Worm (Caenorhabditis elegans) whole organism, L2 larva: ENCODE measurements around the gene T03G6.7.

Experiments
- F13H6.1 ChIP-seq: sonication (generic microtip); optimal IDR thresholded peaks from 2 replicates; lab custom pipeline; 2016; ENCODE audit warnings: missing genetic modification characterization, missing compliant biosample characterization
- aly-2 ChIP-seq: fragments of 150-350 bp; optimal IDR thresholded peaks from 2 replicates; lab custom pipeline; 2014; ENCODE audit warnings: missing biosample characterization, missing genetic modification characterization
- blmp-1 ChIP-seq: sonication (generic microtip); optimal IDR thresholded peaks from 2 replicates; lab custom pipeline; 2017; ENCODE audit warnings: missing genetic modification characterization, mild to moderate bottlenecking, missing compliant biosample characterization, antibody characterized with exemption, moderate library complexity; ENCODE audit not compliant: insufficient read depth
- ceh-16 ChIP-seq: fragments of 150-350 bp; optimal IDR thresholded peaks from 2 replicates; lab custom pipeline; 2014; ENCODE audit warnings: missing biosample characterization, missing genetic modification characterization
- gmeb-1 ChIP-seq: fragments of 150-350 bp; optimal IDR thresholded peaks from 2 replicates; lab custom pipeline; 2014; ENCODE audit warnings: missing biosample characterization, missing genetic modification characterization
- lin-13 ChIP-seq: fragments of 150-350 bp; optimal IDR thresholded peaks from 2 replicates; lab custom pipeline; 2014; ENCODE audit warnings: missing biosample characterization, missing genetic modification reagents, missing genetic modification characterization
- nhr-10 ChIP-seq: sonication (generic microtip); optimal IDR thresholded peaks from 2 replicates; lab custom pipeline; 2017; ENCODE audit warnings: missing biosample characterization, missing genetic modification characterization
- nhr-23 ChIP-seq: fragments of 150-350 bp; optimal IDR thresholded peaks from 2 replicates; lab custom pipeline; 2014; ENCODE audit warnings: missing biosample characterization, missing genetic modification reagents, missing genetic modification characterization
- nhr-237 ChIP-seq: fragments of 150-350 bp; optimal IDR thresholded peaks from 2 replicates; lab custom pipeline; 2014; ENCODE audit warnings: missing biosample characterization, missing genetic modification characterization
- peb-1 ChIP-seq: fragments of 150-350 bp; optimal IDR thresholded peaks from 2 replicates; lab custom pipeline; 2014; ENCODE audit warnings: missing biosample characterization, missing genetic modification characterization
- skn-1 ChIP-seq: sonication (generic microtip); optimal IDR thresholded peaks from 2 replicates; lab custom pipeline; 2017; ENCODE audit warnings: missing biosample characterization, missing genetic modification characterization
- sma-9 ChIP-seq, 2 experiments: fragments of 150-350 bp in 1 of 2; sonication (generic microtip) in 1 of 2; optimal IDR thresholded peaks; 2 replicates each; lab custom pipeline; 2014 to 2016; ENCODE audit warnings: missing genetic modification characterization in 2 of 2, mild to moderate bottlenecking in 1 of 2, missing biosample characterization in 1 of 2, missing compliant biosample characterization in 1 of 2, missing genetic modification reagents in 1 of 2, moderate library complexity in 1 of 2
- snpc-4 ChIP-seq: fragments of 150-350 bp; optimal IDR thresholded peaks from 2 replicates; lab custom pipeline; 2014; ENCODE audit warnings: missing biosample characterization, missing genetic modification characterization
- unc-55 ChIP-seq: fragments of 150-350 bp; sonication (generic microtip); optimal IDR thresholded peaks from 3 replicates; lab custom pipeline; 2014; ENCODE audit warnings: missing biosample characterization, missing genetic modification reagents, missing genetic modification characterization

The T03G6.7 gene

DNA sequence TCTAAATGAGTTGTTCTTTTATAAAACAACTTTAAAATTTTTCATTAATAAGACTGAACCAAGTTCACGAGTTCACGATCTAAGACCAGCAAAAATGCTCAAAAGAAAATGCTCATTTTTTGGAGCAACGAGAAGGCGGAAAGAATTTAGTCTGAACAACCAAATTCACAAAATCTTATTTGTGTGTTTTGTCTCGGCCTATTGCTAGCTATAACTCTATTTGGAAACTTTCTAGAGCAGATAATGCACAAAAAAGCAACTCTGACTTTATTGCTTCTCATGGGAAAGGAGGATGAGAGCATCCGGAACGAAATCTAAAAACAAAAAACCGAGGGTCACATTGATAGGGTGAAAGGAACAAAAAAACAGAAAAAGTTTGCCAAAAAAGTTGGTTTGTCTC lies 46.7 kb downstream of the T03G6.7 start:
- TF ChIP-seq sma-9 (GFP tag; optimal IDR thresholded peaks at IDR 0.05; lab: Kevin White, UChicago) = no peak
- no peak for TF ChIP-seq sma-9 (tag; optimal IDR thresholded peaks at IDR 0.05; lab: Kevin White, UChicago)
- TF ChIP-seq unc-55 = no peak
- TF ChIP-seq F13H6.1 (tag; lab: Kevin White, UChicago) = no peak
- no peak for TF ChIP-seq lin-13
- TF ChIP-seq nhr-23 (tag; lab: Kevin White, UChicago) = no peak
- TF ChIP-seq peb-1 = no peak
- TF ChIP-seq blmp-1 = no peak
- no peak for TF ChIP-seq ceh-16
- TF ChIP-seq gmeb-1 (tag; lab: Kevin White, UChicago) = no peak
- TF ChIP-seq nhr-237 (tag; lab: Kevin White, UChicago) = no peak
- no peak for TF ChIP-seq nhr-10
- no peak for TF ChIP-seq snpc-4 (tag; lab: Kevin White, UChicago)
- no peak for TF ChIP-seq aly-2 (tag; lab: Kevin White, UChicago)
- no peak for TF ChIP-seq skn-1 (tag; lab: Kevin White, UChicago)

ce11 chrX:2641094-2641493 lies 47.3 kb downstream of the T03G6.7 start:
- TF ChIP-seq aly-2 (tag; lab: Kevin White, UChicago) (no peak), unc-55 (peak; percentile 4)
